Worm (Caenorhabditis elegans): ENCODE results near the gene cwf-19L2.

DNA sequence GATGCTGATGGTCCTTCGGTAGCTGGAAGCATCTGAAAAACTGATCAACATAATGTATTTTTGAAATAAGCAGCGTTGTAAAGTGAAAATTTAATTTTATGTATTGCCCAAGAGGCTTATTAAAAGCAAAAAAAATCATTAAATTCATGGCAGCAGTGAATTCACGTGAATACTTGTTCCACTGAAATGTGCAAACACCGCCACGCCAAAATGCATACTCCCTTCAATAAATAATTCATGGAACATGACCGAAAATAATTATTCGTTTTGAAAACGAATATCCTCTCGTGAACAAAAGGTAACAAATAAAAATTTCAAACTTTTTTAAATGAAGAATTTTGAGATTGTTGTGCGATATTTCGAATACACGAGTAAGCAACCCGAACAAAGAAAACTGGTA, 63.9 kb downstream of the cwf-19L2 start, which contains the start of gene F08F8.10:
- TF ChIP-seq ama-1 (optimal IDR thresholded peaks at IDR 0.05) (no peak), pes-1 (GFP tag; IDR thresholded peaks at IDR 0.05) (no peak), ceh-36 (tag; optimal IDR thresholded peaks at IDR 0.05) (no peak), hmbx-1 (tag; optimal IDR thresholded peaks at IDR 0.05) (no peak), B0310.2 (tag; optimal IDR thresholded peaks at IDR 0.05) (no peak), tbx-11 (GFP tag; IDR thresholded peaks at IDR 0.05) (no peak), F13C5.2 (tag; optimal IDR thresholded peaks at IDR 0.05) (no peak), flt-1 (GFP tag; IDR thresholded peaks at IDR 0.05) (no peak)

Data from whole organism, early embryonic.